Fruit fly (Drosophila melanogaster): ENCODE data around the gene CG3168.

DNA sequence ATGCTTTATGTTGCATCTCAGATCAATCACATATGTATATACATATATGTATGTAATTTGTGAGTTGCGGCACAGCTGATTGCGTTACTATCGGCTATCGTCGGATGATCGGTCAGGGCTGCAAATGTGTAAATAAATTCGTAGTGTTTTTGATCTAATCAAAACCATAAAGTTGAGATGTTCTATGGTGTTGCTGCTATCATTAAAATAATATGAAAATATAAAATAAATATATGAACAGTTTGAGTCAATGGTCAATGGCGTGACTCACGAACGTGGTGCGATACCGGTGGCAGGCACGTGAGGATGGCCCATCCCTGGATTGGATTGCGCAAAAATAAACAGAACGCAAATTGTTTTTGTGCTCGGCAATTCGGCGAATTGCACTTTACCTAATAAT lies 31.1 kb upstream of the CG3168 start, which contains the start of gene Coq7:
- peak; percentile 52 for TF ChIP-seq ATbp (GFP tag; optimal IDR thresholded peaks at IDR 0.05)
- TF ChIP-seq ems (GFP tag; optimal IDR thresholded peaks at IDR 0.05): peak; percentile 78
- no peak for TF ChIP-seq pita (GFP tag; optimal IDR thresholded peaks at IDR 0.05)
- TF ChIP-seq maf-S (GFP tag; optimal IDR thresholded peaks at IDR 0.05): peak; percentile 51
- TF ChIP-seq CoRest (tag; optimal IDR thresholded peaks at IDR 0.05): peak; percentile 89
- TF ChIP-seq CG16863 (GFP tag; optimal IDR thresholded peaks at IDR 0.05): peak; percentile 45
- no peak for TF ChIP-seq HmgD (GFP tag; optimal IDR thresholded peaks at IDR 0.05)
- peak; percentile 41 for TF ChIP-seq CG3995 (GFP tag; optimal IDR thresholded peaks at IDR 0.05)
- TF ChIP-seq Dad (GFP tag; optimal IDR thresholded peaks at IDR 0.05): peak; percentile 62
- TF ChIP-seq H2.0 (GFP tag; IDR thresholded peaks at IDR 0.05): peak; percentile 90
- peak; percentile 5 for TF ChIP-seq NC2α (GFP tag; optimal IDR thresholded peaks at IDR 0.05)
- TF ChIP-seq Neu2 (GFP tag; optimal IDR thresholded peaks at IDR 0.05; ENCODE audit: borderline replicate concordance): no peak

All from whole organism, embryonic.